Worm (Caenorhabditis elegans) whole organism, L1 larva: ENCODE results near the gene col-41.

Experiments used
- aly-2 ChIP-seq: fragments of 150-350 bp; optimal IDR thresholded peaks from 2 replicates; lab custom pipeline; 2014; ENCODE audit warnings: missing biosample characterization, missing genetic modification characterization
- ama-1 ChIP-seq: fragments of 150-350 bp; optimal IDR thresholded peaks from 2 replicates; lab custom pipeline; 2014
- ceh-82 ChIP-seq, 3 experiments: fragments of 150-350 bp in 1 of 3; sonication (generic microtip) in 2 of 3; optimal IDR thresholded peaks; 2 replicates each; lab custom pipeline; 2014 to 2017; ENCODE audit warnings: missing biosample characterization in 3 of 3, missing genetic modification characterization in 3 of 3
- elt-3 ChIP-seq, 6 experiments: fragments of 150-350 bp in 1 of 6; sonication (generic microtip); optimal IDR thresholded peaks; 2 replicates each; lab custom pipeline; 2017 to 2018; ENCODE audit warnings: missing biosample characterization in 6 of 6, missing genetic modification characterization in 6 of 6, inconsistent platforms in 1 of 6
- ets-5 ChIP-seq: fragments of 200-800 bp; sonication (Bioruptor generic); IDR thresholded peaks from 2 replicates; pipeline ENCODE4 v1.3.6; 2022; ENCODE audit warnings: missing genetic modification characterization, missing compliant biosample characterization
- fos-1 ChIP-seq: fragments of 150-350 bp; optimal IDR thresholded peaks from 2 replicates; lab custom pipeline; 2014; ENCODE audit warnings: missing biosample characterization, missing genetic modification characterization
- lin-13 ChIP-seq: fragments of 150-350 bp; optimal IDR thresholded peaks from 2 replicates; lab custom pipeline; 2014; ENCODE audit warnings: missing biosample characterization, missing genetic modification reagents, missing genetic modification characterization
- lin-39 ChIP-seq: fragments of 150-350 bp; optimal IDR thresholded peaks from 2 replicates; lab custom pipeline; 2014; ENCODE audit warnings: missing biosample characterization, missing genetic modification reagents, missing genetic modification characterization
- lsy-2 ChIP-seq, 2 experiments: fragments of 150-350 bp; optimal IDR thresholded peaks; 2 replicates each; lab custom pipeline; 2014; ENCODE audit warnings: missing biosample characterization in 2 of 2, missing genetic modification characterization in 2 of 2
- nhr-20 ChIP-seq: sonication (generic microtip); optimal IDR thresholded peaks from 2 replicates; lab custom pipeline; 2016; ENCODE audit warnings: mild to moderate bottlenecking, missing genetic modification characterization, missing compliant biosample characterization
- nhr-237 ChIP-seq: fragments of 150-350 bp; optimal IDR thresholded peaks from 2 replicates; lab custom pipeline; 2014; ENCODE audit warnings: missing biosample characterization, missing genetic modification characterization
- pag-3 ChIP-seq: sonication (generic microtip); optimal IDR thresholded peaks from 2 replicates; lab custom pipeline; 2017; ENCODE audit warnings: missing genetic modification characterization, mild to moderate bottlenecking, missing compliant biosample characterization, antibody characterized with exemption, borderline replicate concordance; ENCODE audit not compliant: insufficient read depth
- tbx-2 ChIP-seq: sonication (generic microtip); optimal IDR thresholded peaks from 2 replicates; lab custom pipeline; 2016; ENCODE audit warnings: missing genetic modification characterization, missing compliant biosample characterization
- unc-86 ChIP-seq: sonication (generic microtip); optimal IDR thresholded peaks from 2 replicates; lab custom pipeline; 2016; ENCODE audit warnings: missing genetic modification characterization, missing compliant biosample characterization

- TF ChIP-seq unc-86 (tag; lab: Kevin White, UChicago) (no peak), aly-2 (tag; lab: Kevin White, UChicago) (no peak), fos-1 (no peak), elt-3 (tag; optimal IDR thresholded peaks at IDR 0.05; lab: Kevin White, UChicago) (no peak), lin-13 (GFP tag; lab: Kevin White, UChicago) (no peak), ets-5 (GFP tag; lab: Robert Waterston, UW) (no peak), lsy-2 (tag; optimal IDR thresholded peaks at IDR 0.05; lab: Kevin White, UChicago) (no peak), nhr-20 (tag; lab: Kevin White, UChicago) (no peak), pag-3 (tag; lab: Kevin White, UChicago) (no peak), ama-1 (no peak), nhr-237 (tag; lab: Kevin White, UChicago) (no peak), lin-39 (tag; lab: Kevin White, UChicago) (no peak), tbx-2 (tag; lab: Kevin White, UChicago) (no peak), ceh-82 (tag; optimal IDR thresholded peaks at IDR 0.05; lab: Kevin White, UChicago) (no peak)
These were observed 23.9 kb upstream of the col-41 start for ce11 chrX:15200146-15200545.
